Fruit fly (Drosophila melanogaster) whole organism, prepupa: Measurements from ENCODE around the gene CG17598.

Experiments
- CG10631 ChIP-seq: fragments of 200-800 bp; sonication (Bioruptor generic); optimal IDR thresholded peaks from 2 replicates; lab custom pipeline; 2016; ENCODE audit warnings: missing biosample characterization, missing genetic modification characterization
- CG11294 ChIP-seq: fragments of 200-800 bp; sonication (Bioruptor generic); IDR thresholded peaks from 2 replicates; pipeline ENCODE4 v1.3.6; 2022; ENCODE audit warnings: missing biosample characterization, missing genetic modification characterization
- CG11762 ChIP-seq: fragments of 200-800 bp; sonication (Bioruptor generic); optimal IDR thresholded peaks from 3 replicates; lab custom pipeline; 2016; ENCODE audit warnings: missing biosample characterization, missing genetic modification characterization; ENCODE audit not compliant: insufficient read depth
- CG15336 ChIP-seq: fragments of 200-800 bp; sonication (Bioruptor generic); IDR thresholded peaks from 2 replicates; pipeline ENCODE4 v1.3.6; 2022; ENCODE audit warnings: missing biosample characterization, missing genetic modification characterization
- CG1621 ChIP-seq: fragments of 200-800 bp; sonication (Bioruptor generic); optimal IDR thresholded peaks from 3 replicates; lab custom pipeline; 2018; ENCODE audit warnings: missing biosample characterization, mild to moderate bottlenecking, missing genetic modification characterization
- CG32006 ChIP-seq: fragments of 200-800 bp; sonication (Bioruptor generic); optimal IDR thresholded peaks from 3 replicates; lab custom pipeline; 2017; ENCODE audit warnings: missing biosample characterization, mild to moderate bottlenecking, missing genetic modification characterization
- CG34406 ChIP-seq: fragments of 200-800 bp; sonication (Bioruptor generic); optimal IDR thresholded peaks from 3 replicates; lab custom pipeline; 2016; ENCODE audit warnings: missing biosample characterization, missing genetic modification characterization
- CG3919 ChIP-seq: fragments of 200-800 bp; sonication (Bioruptor generic); optimal IDR thresholded peaks from 3 replicates; lab custom pipeline; 2016; ENCODE audit warnings: missing biosample characterization, missing genetic modification characterization
- CG4318 ChIP-seq: fragments of 200-800 bp; sonication (Bioruptor generic); optimal IDR thresholded peaks from 3 replicates; lab custom pipeline; 2017; ENCODE audit warnings: missing biosample characterization, mild to moderate bottlenecking, missing genetic modification characterization
- CG6163 ChIP-seq: fragments of 200-800 bp; sonication (Bioruptor generic); IDR thresholded peaks from 3 replicates; pipeline ENCODE4 v1.3.6; 2022; ENCODE audit warnings: missing biosample characterization, missing genetic modification characterization
- CG6276 ChIP-seq: fragments of 200-800 bp; sonication (Bioruptor generic); optimal IDR thresholded peaks from 2 replicates; lab custom pipeline; 2017; ENCODE audit warnings: missing biosample characterization, mild to moderate bottlenecking, missing genetic modification characterization
- CG6808 ChIP-seq: fragments of 200-800 bp; sonication (Bioruptor generic); optimal IDR thresholded peaks from 3 replicates; lab custom pipeline; 2017; ENCODE audit warnings: missing biosample characterization, missing genetic modification characterization, mild to moderate bottlenecking, moderate library complexity, missing genetic modification reagents
- CG6854 ChIP-seq: fragments of 200-800 bp; sonication (Bioruptor generic); optimal IDR thresholded peaks from 2 replicates; lab custom pipeline; 2017; ENCODE audit warnings: missing biosample characterization, mild to moderate bottlenecking, missing genetic modification characterization
- CG7368 ChIP-seq: fragments of 200-800 bp; sonication (Bioruptor generic); optimal IDR thresholded peaks from 3 replicates; lab custom pipeline; 2016; ENCODE audit warnings: missing biosample characterization, missing genetic modification characterization
- CG8119 ChIP-seq: fragments of 200-800 bp; sonication (Bioruptor generic); IDR thresholded peaks from 3 replicates; pipeline ENCODE4 v1.3.6; 2022; ENCODE audit warnings: missing biosample characterization, missing genetic modification characterization
- CG8319 ChIP-seq: fragments of 200-800 bp; sonication (Bioruptor generic); optimal IDR thresholded peaks from 3 replicates; lab custom pipeline; 2016; ENCODE audit warnings: missing biosample characterization, missing genetic modification characterization
- CG8632 ChIP-seq: fragments of 200-800 bp; sonication (Bioruptor generic); optimal IDR thresholded peaks from 3 replicates; lab custom pipeline; 2016; ENCODE audit warnings: missing biosample characterization, missing genetic modification characterization
- Eip75B ChIP-seq: fragments of 200-800 bp; sonication (Bioruptor generic); optimal IDR thresholded peaks from 3 replicates; lab custom pipeline; 2016; ENCODE audit warnings: missing biosample characterization, missing genetic modification characterization
- Ets96B ChIP-seq: fragments of 200-800 bp; optimal IDR thresholded peaks from 2 replicates; lab custom pipeline; 2019; ENCODE audit warnings: missing biosample characterization, mild to moderate bottlenecking, missing genetic modification characterization, moderate library complexity
- Gug ChIP-seq: fragments of 200-800 bp; sonication (Bioruptor generic); IDR thresholded peaks from 2 replicates; pipeline ENCODE4 v1.3.6; 2022; ENCODE audit warnings: missing biosample characterization, missing genetic modification characterization
- Hr38 ChIP-seq: sonication (Bioruptor generic); optimal IDR thresholded peaks from 2 replicates; lab custom pipeline; 2016; ENCODE audit warnings: missing biosample characterization, missing genetic modification characterization
- Hr39 ChIP-seq: fragments of 200-800 bp; sonication (Bioruptor generic); optimal IDR thresholded peaks from 2 replicates; lab custom pipeline; 2016; ENCODE audit warnings: missing biosample characterization, missing genetic modification characterization
- Met ChIP-seq: fragments of 200-800 bp; sonication (Bioruptor generic); optimal IDR thresholded peaks from 3 replicates; lab custom pipeline; 2016; ENCODE audit warnings: missing biosample characterization, missing genetic modification characterization
- OdsH ChIP-seq: fragments of 200-800 bp; sonication (Bioruptor generic); optimal IDR thresholded peaks from 3 replicates; lab custom pipeline; 2016; ENCODE audit warnings: missing biosample characterization, missing genetic modification characterization
- Smox ChIP-seq: fragments of 200-800 bp; sonication (Bioruptor generic); optimal IDR thresholded peaks from 3 replicates; lab custom pipeline; 2016; ENCODE audit warnings: missing biosample characterization, missing genetic modification characterization
- Sox102F ChIP-seq: fragments of 200-800 bp; sonication (Bioruptor generic); optimal IDR thresholded peaks from 2 replicates; lab custom pipeline; 2016; ENCODE audit warnings: missing biosample characterization, mild to moderate bottlenecking, missing genetic modification characterization
- Sox14 ChIP-seq: fragments of 200-800 bp; sonication (Bioruptor generic); optimal IDR thresholded peaks from 3 replicates; lab custom pipeline; 2016; ENCODE audit warnings: missing biosample characterization, missing genetic modification characterization
- Sox15 ChIP-seq: fragments of 200-800 bp; sonication (Bioruptor generic); optimal IDR thresholded peaks from 3 replicates; lab custom pipeline; 2016; ENCODE audit warnings: missing biosample characterization, missing genetic modification characterization
- achi ChIP-seq: fragments of 200-800 bp; sonication (Bioruptor generic); optimal IDR thresholded peaks from 3 replicates; lab custom pipeline; 2016; ENCODE audit warnings: missing biosample characterization, missing genetic modification characterization
- cyc ChIP-seq: fragments of 200-800 bp; sonication (Bioruptor generic); optimal IDR thresholded peaks from 3 replicates; lab custom pipeline; 2016; ENCODE audit warnings: missing biosample characterization, missing genetic modification characterization
- dac ChIP-seq: fragments of 200-800 bp; sonication (Bioruptor generic); optimal IDR thresholded peaks from 2 replicates; lab custom pipeline; 2017; ENCODE audit warnings: missing biosample characterization, mild to moderate bottlenecking, missing genetic modification characterization
- dsx ChIP-seq: fragments of 200-800 bp; optimal IDR thresholded peaks from 3 replicates; lab custom pipeline; 2019; ENCODE audit warnings: missing biosample characterization, mild to moderate bottlenecking, missing genetic modification characterization, moderate library complexity; ENCODE audit not compliant: poor library complexity, severe bottlenecking
- eg ChIP-seq: fragments of 200-800 bp; sonication (Bioruptor generic); IDR thresholded peaks from 3 replicates; pipeline ENCODE4 v1.3.6; 2022; ENCODE audit warnings: missing biosample characterization, missing genetic modification characterization
- fd59A ChIP-seq: fragments of 200-800 bp; sonication (Bioruptor generic); optimal IDR thresholded peaks from 2 replicates; lab custom pipeline; 2017; ENCODE audit warnings: missing biosample characterization, mild to moderate bottlenecking, missing genetic modification characterization, missing genetic modification reagents
- fkh ChIP-seq: fragments of 200-800 bp; sonication (Bioruptor generic); optimal IDR thresholded peaks from 3 replicates; lab custom pipeline; 2017; ENCODE audit warnings: missing biosample characterization, mild to moderate bottlenecking, missing genetic modification characterization, moderate library complexity
- lz ChIP-seq: fragments of 200-800 bp; sonication (Bioruptor generic); optimal IDR thresholded peaks from 3 replicates; lab custom pipeline; 2016; ENCODE audit warnings: missing biosample characterization, missing genetic modification characterization
- net ChIP-seq: fragments of 200-800 bp; sonication (Bioruptor generic); optimal IDR thresholded peaks from 3 replicates; lab custom pipeline; 2016; ENCODE audit warnings: missing biosample characterization, missing genetic modification characterization
- salr ChIP-seq, 2 experiments: fragments of 200-800 bp; sonication (Bioruptor generic); optimal IDR thresholded peaks; 3 replicates each; lab custom pipeline; 2016 to 2018; ENCODE audit warnings: missing biosample characterization in 2 of 2, missing genetic modification characterization in 2 of 2, mild to moderate bottlenecking in 1 of 2
- spab ChIP-seq: fragments of 200-800 bp; sonication (Bioruptor generic); optimal IDR thresholded peaks from 2 replicates; lab custom pipeline; 2017; ENCODE audit warnings: missing biosample characterization, mild to moderate bottlenecking, missing genetic modification characterization, missing genetic modification reagents
- ss ChIP-seq, 2 experiments: fragments of 200-800 bp; sonication (Bioruptor generic); optimal IDR thresholded peaks; 2 replicates in 1 of 2; 3 replicates in 1 of 2; lab custom pipeline; 2017 to 2018; ENCODE audit warnings: mild to moderate bottlenecking in 2 of 2, missing biosample characterization in 2 of 2, missing genetic modification characterization in 2 of 2, moderate library complexity in 1 of 2
- vri ChIP-seq: fragments of 200-800 bp; sonication (Bioruptor generic); optimal IDR thresholded peaks from 3 replicates; lab custom pipeline; 2016; ENCODE audit warnings: missing biosample characterization, mild to moderate bottlenecking, missing genetic modification characterization

CG17598 gene

dm6 chrX:22491028-22491769, 49.0 kb downstream of the CG17598 start (continued):
- TF ChIP-seq Met (GFP tag; lab: Kevin White, UChicago), result peak; percentile 44
- TF ChIP-seq CG11762 (GFP tag; lab: Kevin White, UChicago), result peak; percentile 49
- peak; percentile 32 for TF ChIP-seq Sox102F
- peak; percentile 42 for TF ChIP-seq CG6276 (GFP tag; lab: Kevin White, UChicago)
- no peak for TF ChIP-seq CG1621
- peak; percentile 71 for TF ChIP-seq vri (GFP tag; lab: Kevin White, UChicago)
- TF ChIP-seq CG6854 (GFP tag; lab: Kevin White, UChicago), result no peak
- TF ChIP-seq dsx (GFP tag; lab: Kevin White, UChicago), result no peak
- TF ChIP-seq Eip75B (GFP tag; lab: Kevin White, UChicago), result peak; percentile 31
- TF ChIP-seq CG8632 (GFP tag; lab: Kevin White, UChicago), result peak; percentile 80
- no peak for TF ChIP-seq dac
- peak; percentile 62 for TF ChIP-seq achi
- TF ChIP-seq CG4318 (GFP tag; lab: Kevin White, UChicago), result peak; percentile 56
- TF ChIP-seq eg (GFP tag; lab: Robert Waterston, UW), result 0 out of 3 replicates have a peak, but pooled peaks have one; percentile 8
- TF ChIP-seq Hr39, result peak; percentile 48
- no peak for TF ChIP-seq CG11294
- peak; percentile 30 for TF ChIP-seq lz (GFP tag; lab: Kevin White, UChicago)
- no peak for TF ChIP-seq Smox (GFP tag; lab: Kevin White, UChicago)
- TF ChIP-seq CG7368 (GFP tag; lab: Kevin White, UChicago), result peak; percentile 13
- TF ChIP-seq CG6163 (GFP tag; lab: Robert Waterston, UW), result peak; percentile 25; the same call in 2 of the 3 replicates
- TF ChIP-seq fkh (GFP tag; lab: Kevin White, UChicago), result no peak
- no peak for TF ChIP-seq Sox14 (GFP tag; lab: Kevin White, UChicago)
- no peak for TF ChIP-seq CG3919
- TF ChIP-seq OdsH (GFP tag; lab: Kevin White, UChicago), result peak; percentile 69
- peak; percentile 66 for TF ChIP-seq Sox15 (GFP tag; lab: Kevin White, UChicago)
- TF ChIP-seq CG15336 (GFP tag; lab: Robert Waterston, UW), result no peak
- peak; percentile 39 for TF ChIP-seq fd59A
- peak; percentile 71 for TF ChIP-seq CG10631 (GFP tag; lab: Kevin White, UChicago)
- TF ChIP-seq salr (GFP tag; optimal IDR thresholded peaks at IDR 0.05; lab: Kevin White, UChicago), result peak in 1 of 2 experiments; percentile 70
- 0 out of 3 replicates have a peak, but pooled peaks have one; percentile 38 for TF ChIP-seq CG8119
- TF ChIP-seq spab (GFP tag; lab: Kevin White, UChicago), result peak; percentile 50

dm6 chrX:22490584-22490983, 49.6 kb downstream of the CG17598 start:
- no peak for TF ChIP-seq CG34406 (GFP tag; lab: Kevin White, UChicago)
- TF ChIP-seq CG10631 (GFP tag; lab: Kevin White, UChicago), result no peak
- no peak for TF ChIP-seq CG8319 (GFP tag; lab: Kevin White, UChicago)
- TF ChIP-seq CG6808, result no peak
- TF ChIP-seq cyc (GFP tag; lab: Kevin White, UChicago), result no peak
- no peak for TF ChIP-seq Gug
- TF ChIP-seq CG6276 (GFP tag; lab: Kevin White, UChicago), result no peak
- no peak for TF ChIP-seq CG8632 (GFP tag; lab: Kevin White, UChicago)
- TF ChIP-seq Sox14 (GFP tag; lab: Kevin White, UChicago), result peak; percentile 44
- no peak for TF ChIP-seq Ets96B (tag; lab: Kevin White, UChicago)
- TF ChIP-seq salr (GFP tag; optimal IDR thresholded peaks at IDR 0.05; lab: Kevin White, UChicago), result no peak
- TF ChIP-seq fkh (GFP tag; lab: Kevin White, UChicago), result peak; percentile 72
- peak; percentile 11 for TF ChIP-seq CG1621
- peak; percentile 25 for TF ChIP-seq vri (GFP tag; lab: Kevin White, UChicago)
- no peak for TF ChIP-seq CG32006 (GFP tag; lab: Kevin White, UChicago)
- no peak for TF ChIP-seq CG15336 (GFP tag; lab: Robert Waterston, UW)
- no peak for TF ChIP-seq OdsH (GFP tag; lab: Kevin White, UChicago)
- TF ChIP-seq Hr38, result no peak
- TF ChIP-seq eg (GFP tag; lab: Robert Waterston, UW), result no peak
- no peak for TF ChIP-seq net
- TF ChIP-seq ss (GFP tag; optimal IDR thresholded peaks at IDR 0.05; lab: Kevin White, UChicago), result no peak
- TF ChIP-seq achi, result no peak
- no peak for TF ChIP-seq dac
